Fruit fly (Drosophila melanogaster) whole organism, pupa: ENCODE measurements around the gene Sxl.

Source experiments
- CG10348 ChIP-seq: fragments of 200-800 bp; sonication (Bioruptor generic); IDR thresholded peaks from 2 replicates; pipeline ENCODE4 v1.3.6; 2022; ENCODE audit warnings: missing biosample characterization, missing genetic modification characterization
- CG12605 ChIP-seq: fragments of 200-800 bp; sonication (Bioruptor generic); IDR thresholded peaks from 2 replicates; pipeline ENCODE4 v1.3.6; 2022; ENCODE audit warnings: missing biosample characterization, missing genetic modification characterization
- CG13204 ChIP-seq: fragments of 200-800 bp; sonication (Bioruptor generic); optimal IDR thresholded peaks from 2 replicates; lab custom pipeline; 2018; ENCODE audit warnings: missing biosample characterization, mild to moderate bottlenecking, missing genetic modification characterization, moderate library complexity
- CG14655 ChIP-seq: fragments of 200-800 bp; sonication (Bioruptor generic); optimal IDR thresholded peaks from 3 replicates; lab custom pipeline; 2017; ENCODE audit warnings: mild to moderate bottlenecking, missing biosample characterization, missing genetic modification reagents, missing genetic modification characterization
- CG15710 ChIP-seq: fragments of 200-800 bp; sonication (Bioruptor generic); optimal IDR thresholded peaks from 2 replicates; lab custom pipeline; 2018; ENCODE audit warnings: missing biosample characterization, mild to moderate bottlenecking, missing genetic modification characterization, moderate library complexity
- CG17806 ChIP-seq: fragments of 200-800 bp; sonication (Bioruptor generic); optimal IDR thresholded peaks from 2 replicates; lab custom pipeline; 2018; ENCODE audit warnings: missing biosample characterization, mild to moderate bottlenecking, missing genetic modification characterization, moderate library complexity
- CG32121 ChIP-seq: fragments of 200-800 bp; sonication (Bioruptor generic); IDR thresholded peaks from 2 replicates; pipeline ENCODE4 v1.3.6; 2022; ENCODE audit warnings: missing biosample characterization, missing genetic modification characterization
- CG34367 ChIP-seq: fragments of 200-800 bp; sonication (Bioruptor generic); optimal IDR thresholded peaks from 2 replicates; lab custom pipeline; 2018; ENCODE audit warnings: missing biosample characterization, mild to moderate bottlenecking, missing genetic modification characterization
- CG4496 ChIP-seq: fragments of 200-800 bp; sonication (Bioruptor generic); IDR thresholded peaks from 3 replicates; pipeline ENCODE4 v1.3.6; 2022; ENCODE audit warnings: missing biosample characterization, missing genetic modification characterization
- CG8159 ChIP-seq: fragments of 200-800 bp; sonication (Bioruptor generic); optimal IDR thresholded peaks from 3 replicates; lab custom pipeline; 2018; ENCODE audit warnings: missing biosample characterization, mild to moderate bottlenecking, missing genetic modification characterization, moderate library complexity
- CG8301 ChIP-seq: fragments of 200-800 bp; sonication (Bioruptor generic); optimal IDR thresholded peaks from 2 replicates; lab custom pipeline; 2018; ENCODE audit warnings: missing biosample characterization, mild to moderate bottlenecking, missing genetic modification characterization
- CG9948 ChIP-seq: fragments of 200-800 bp; sonication (Bioruptor generic); optimal IDR thresholded peaks from 2 replicates; lab custom pipeline; 2018; ENCODE audit warnings: missing biosample characterization, mild to moderate bottlenecking, missing genetic modification characterization, moderate library complexity
- D1 ChIP-seq: fragments of 200-800 bp; sonication (Bioruptor generic); optimal IDR thresholded peaks from 2 replicates; lab custom pipeline; 2018; ENCODE audit warnings: missing biosample characterization, mild to moderate bottlenecking, missing genetic modification characterization, moderate library complexity
- EcR ChIP-seq: fragments of 200-800 bp; sonication (Bioruptor generic); optimal IDR thresholded peaks from 3 replicates; lab custom pipeline; 2019; ENCODE audit warnings: missing biosample characterization, missing genetic modification characterization, mild to moderate bottlenecking, moderate library complexity, missing genetic modification reagents
- Ets98B ChIP-seq: fragments of 200-800 bp; sonication (Bioruptor generic); IDR thresholded peaks from 2 replicates; pipeline ENCODE4 v1.3.6; 2022; ENCODE audit warnings: missing biosample characterization, missing genetic modification characterization
- Pif1A ChIP-seq: fragments of 200-800 bp; sonication (Bioruptor generic); optimal IDR thresholded peaks from 3 replicates; lab custom pipeline; 2016; ENCODE audit warnings: missing biosample characterization, missing genetic modification characterization
- Pif1B ChIP-seq: fragments of 200-800 bp; sonication (Bioruptor generic); optimal IDR thresholded peaks from 3 replicates; lab custom pipeline; 2016; ENCODE audit warnings: missing biosample characterization, missing genetic modification characterization
- Snoo ChIP-seq: fragments of 200-800 bp; sonication (Bioruptor generic); optimal IDR thresholded peaks from 3 replicates; lab custom pipeline; 2017; ENCODE audit warnings: missing biosample characterization, mild to moderate bottlenecking, missing genetic modification characterization, inconsistent platforms
- fd96Ca ChIP-seq: fragments of 200-800 bp; sonication (Bioruptor generic); IDR thresholded peaks from 3 replicates; pipeline ENCODE4 v1.3.6; 2022; ENCODE audit warnings: missing biosample characterization, missing genetic modification characterization
- gl ChIP-seq: fragments of 200-800 bp; sonication (Bioruptor generic); optimal IDR thresholded peaks from 2 replicates; lab custom pipeline; 2018; ENCODE audit warnings: missing biosample characterization, mild to moderate bottlenecking, missing genetic modification characterization
- rn ChIP-seq: fragments of 200-800 bp; sonication (Bioruptor generic); IDR thresholded peaks from 2 replicates; pipeline ENCODE4 v1.3.6; 2022; ENCODE audit warnings: missing biosample characterization, missing genetic modification characterization

Sxl gene

DNA sequence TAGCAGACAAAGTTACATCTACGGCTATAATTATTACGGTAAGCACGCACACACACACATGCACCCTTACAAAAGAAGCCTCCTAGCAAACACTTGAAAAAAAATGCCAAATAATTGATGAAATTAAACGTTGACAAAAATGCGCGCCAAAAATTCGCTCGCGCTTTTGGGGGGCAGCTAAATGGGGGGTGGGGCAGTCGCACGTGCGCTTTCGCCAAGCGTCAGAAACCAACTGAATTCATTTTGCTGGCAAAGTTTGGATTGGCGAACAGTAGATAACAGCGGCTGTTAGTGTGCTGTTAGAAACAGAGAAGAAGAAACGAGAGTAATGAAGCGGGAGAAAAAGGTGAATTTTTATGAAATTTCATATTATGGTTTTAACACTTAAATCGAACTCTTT is 32.0 kb downstream of the Sxl start, which contains the start of gene CG12541:
TSS of gene CG12541 (minus strand) at position 218 of the 400 bp plus-strand sequence.
- TF ChIP-seq gl (tag; lab: Kevin White, UChicago), result no peak
- no peak for TF ChIP-seq CG8159 (tag; lab: Kevin White, UChicago)
- no peak for TF ChIP-seq Pif1B (GFP tag; lab: Kevin White, UChicago)
- no peak for TF ChIP-seq Pif1A
- TF ChIP-seq CG4496, result no peak
- TF ChIP-seq CG10348 (GFP tag; lab: Robert Waterston, UW), result no peak
- no peak for TF ChIP-seq D1 (tag; lab: Kevin White, UChicago)
- no peak for TF ChIP-seq CG14655 (GFP tag; lab: Kevin White, UChicago)
- no peak for TF ChIP-seq CG8301

DNA sequence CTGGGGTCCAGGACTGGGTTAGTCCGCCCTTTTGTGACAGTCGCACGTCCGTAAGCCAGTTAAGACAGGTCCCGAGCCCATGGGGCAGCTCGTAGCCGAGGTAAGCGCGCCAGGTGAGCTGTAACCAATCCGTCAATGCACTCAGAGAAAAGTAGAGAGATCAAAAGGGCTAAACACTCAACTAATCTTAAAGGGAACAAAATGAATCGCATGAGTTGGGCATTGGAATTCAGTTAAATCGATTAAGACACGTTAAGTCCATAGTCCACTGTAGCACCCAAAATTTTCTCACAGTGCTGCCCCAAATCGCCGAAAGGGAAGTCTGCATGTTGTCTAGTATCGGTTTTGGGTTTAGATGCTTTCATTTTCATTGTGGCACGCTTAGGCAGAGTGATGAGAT is 34.3 kb downstream of the Sxl start:
- TF ChIP-seq Ets98B (GFP tag; lab: Robert Waterston, UW) (no peak), CG17806 (tag; lab: Kevin White, UChicago) (no peak), CG14655 (GFP tag; lab: Kevin White, UChicago) (no peak), CG10348 (GFP tag; lab: Robert Waterston, UW) (no peak), CG8301 (no peak), EcR (GFP tag; lab: Kevin White, UChicago) (no peak), rn (GFP tag; lab: Robert Waterston, UW) (no peak)
- TF ChIP-seq, all 21 proteins: peak for 0

DNA sequence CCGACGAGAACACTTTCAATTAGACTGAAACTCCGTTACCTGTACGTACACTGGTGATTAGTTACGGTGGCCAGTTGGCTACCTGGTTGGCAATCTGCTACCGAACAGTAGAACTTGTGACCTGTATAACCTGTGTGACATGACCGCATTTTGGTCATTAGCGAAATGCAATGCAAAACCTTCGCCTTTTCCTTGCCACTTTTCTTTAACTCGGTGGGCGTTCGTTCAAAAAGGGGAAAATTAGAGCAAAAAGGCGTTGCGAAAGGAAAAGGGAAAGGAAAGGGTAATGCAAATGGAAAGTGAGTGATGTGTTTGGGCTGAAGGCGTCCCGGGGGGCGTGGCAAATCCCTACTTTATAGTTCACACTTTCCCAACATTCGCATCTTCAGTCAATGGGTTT is 38.9 kb downstream of the Sxl start:
- TF ChIP-seq Pif1A (no peak), CG9948 (no peak), CG10348 (GFP tag; lab: Robert Waterston, UW) (no peak), CG14655 (GFP tag; lab: Kevin White, UChicago) (no peak), CG13204 (GFP tag; lab: Kevin White, UChicago) (no peak), fd96Ca (GFP tag; lab: Robert Waterston, UW) (no peak), Ets98B (GFP tag; lab: Robert Waterston, UW) (no peak), D1 (tag; lab: Kevin White, UChicago) (no peak), CG15710 (tag; lab: Kevin White, UChicago) (no peak), CG8301 (no peak), CG34367 (tag; lab: Kevin White, UChicago) (no peak)

DNA sequence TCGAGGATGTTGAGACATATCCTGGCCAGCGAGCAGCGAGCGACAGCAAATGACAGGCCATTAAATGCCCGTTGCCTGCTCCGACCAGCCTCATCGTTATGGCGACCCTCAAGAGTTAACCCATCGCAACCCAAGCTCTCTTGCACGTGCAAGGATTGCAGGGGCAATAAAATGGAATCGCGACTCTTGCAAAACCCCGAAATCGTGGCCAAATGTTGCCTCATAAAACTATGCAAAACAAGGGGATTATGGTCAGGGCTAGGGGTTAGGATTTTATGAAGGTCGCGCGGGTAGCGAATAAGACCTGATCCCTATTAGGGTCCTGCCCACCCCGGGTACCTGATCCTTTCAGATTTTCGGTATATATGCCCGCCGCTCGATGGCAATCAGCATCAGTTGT is 48.8 kb downstream of the Sxl start, which contains the start of gene nullo:
TSS of gene nullo (plus strand) at position 390 of the 400 bp plus-strand sequence.
- no peak for TF ChIP-seq Ets98B (GFP tag; lab: Robert Waterston, UW)
- TF ChIP-seq, all 21 proteins: peak for 0

DNA sequence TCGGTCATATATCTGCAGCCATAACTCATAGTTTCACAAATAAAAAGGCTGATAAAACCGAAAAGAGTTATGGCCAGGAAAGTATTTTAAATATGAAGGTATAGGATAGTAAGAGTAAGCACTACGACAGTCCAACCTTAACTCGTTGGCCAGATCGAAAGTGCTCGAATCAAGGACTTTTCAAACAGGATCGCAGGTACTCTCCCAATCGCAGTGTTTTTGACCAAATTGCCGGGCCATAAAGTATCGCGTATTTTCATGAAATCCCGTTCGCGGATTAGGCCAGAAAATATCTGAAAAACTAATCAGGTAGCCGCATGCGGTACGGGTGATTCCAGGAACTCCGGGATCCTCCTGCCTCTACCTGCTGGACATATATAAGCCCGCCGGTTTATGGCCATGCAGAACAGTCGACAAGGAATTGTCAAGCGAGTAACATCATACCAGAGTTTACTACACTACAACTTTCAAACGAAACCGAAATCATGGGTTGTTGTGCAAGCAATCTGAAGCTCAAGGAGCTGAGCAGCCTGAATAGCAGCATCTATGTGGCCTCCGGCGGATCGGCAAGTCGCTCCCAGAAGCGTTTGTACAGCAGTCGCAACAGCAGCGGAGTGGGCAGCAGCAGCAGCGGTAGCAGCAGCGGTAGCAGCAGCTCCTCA is 57.5 kb downstream of the Sxl start, which contains the start of gene CG14427:
TSS of gene CG14427 (plus strand) at position 399 of the 662 bp plus-strand sequence.
- TF ChIP-seq CG13204 (GFP tag; lab: Kevin White, UChicago) (no peak), CG4496 (no peak), CG10348 (GFP tag; lab: Robert Waterston, UW) (no peak), rn (GFP tag; lab: Robert Waterston, UW) (no peak), CG17806 (tag; lab: Kevin White, UChicago) (no peak), CG8159 (tag; lab: Kevin White, UChicago) (no peak), CG32121 (GFP tag; lab: Robert Waterston, UW) (no peak), CG9948 (no peak), CG12605 (no peak), fd96Ca (GFP tag; lab: Robert Waterston, UW) (no peak), Pif1B (GFP tag; lab: Kevin White, UChicago) (no peak), CG14655 (GFP tag; lab: Kevin White, UChicago) (no peak), CG8301 (no peak), Snoo (tag; lab: Kevin White, UChicago) (no peak), Pif1A (no peak), CG15710 (tag; lab: Kevin White, UChicago) (no peak)

DNA sequence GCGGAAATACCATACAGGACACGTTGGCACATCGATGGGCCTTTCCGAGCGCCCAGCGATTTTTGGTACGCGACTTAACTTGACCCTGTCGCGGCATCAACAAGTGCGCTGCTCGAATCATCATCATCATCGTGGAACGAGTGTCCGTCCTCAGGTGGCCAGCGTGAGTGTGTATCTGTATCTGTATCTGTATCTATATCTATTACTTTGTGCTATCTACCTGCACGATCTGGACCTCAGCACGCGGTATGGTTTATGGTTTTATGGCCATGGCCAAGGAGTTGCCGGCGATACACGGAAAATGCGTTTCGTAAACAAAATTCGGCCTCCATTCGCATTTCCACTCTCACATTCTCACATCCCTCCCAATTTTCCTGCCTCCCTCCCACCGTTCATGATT is 60.8 kb downstream of the Sxl start:
- TF ChIP-seq CG10348 (GFP tag; lab: Robert Waterston, UW) (no peak), CG15710 (tag; lab: Kevin White, UChicago) (no peak), CG34367 (tag; lab: Kevin White, UChicago) (no peak), CG9948 (no peak), CG4496 (no peak), CG32121 (GFP tag; lab: Robert Waterston, UW) (no peak), Pif1B (GFP tag; lab: Kevin White, UChicago) (no peak), D1 (tag; lab: Kevin White, UChicago) (no peak), Ets98B (GFP tag; lab: Robert Waterston, UW) (no peak), CG8159 (tag; lab: Kevin White, UChicago) (no peak), gl (tag; lab: Kevin White, UChicago) (no peak), Pif1A (no peak), CG14655 (GFP tag; lab: Kevin White, UChicago) (no peak), CG13204 (GFP tag; lab: Kevin White, UChicago) (no peak)

DNA sequence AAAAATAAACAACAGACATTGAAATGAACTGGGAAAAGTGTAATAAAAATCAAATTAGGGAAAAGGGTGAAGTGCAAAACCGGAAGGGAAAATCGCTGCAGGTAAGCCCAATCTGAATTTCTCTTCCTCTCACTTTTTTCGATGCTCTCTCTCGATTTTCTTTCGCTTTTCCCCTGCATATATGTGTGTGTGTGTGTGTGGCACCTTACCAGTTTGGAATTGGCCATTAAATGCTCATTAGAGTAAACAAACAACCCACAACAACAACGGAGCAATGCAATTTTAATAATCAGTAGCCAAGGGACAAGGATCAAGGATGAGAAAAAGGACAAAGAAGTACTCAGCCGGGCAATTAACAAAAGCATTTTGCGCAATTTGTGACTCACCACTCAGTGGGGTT is 63.0 kb downstream of the Sxl start:
- TF ChIP-seq CG10348 (GFP tag; lab: Robert Waterston, UW) (no peak), fd96Ca (GFP tag; lab: Robert Waterston, UW) (no peak), CG9948 (no peak), Ets98B (GFP tag; lab: Robert Waterston, UW) (no peak), CG15710 (tag; lab: Kevin White, UChicago) (no peak), CG34367 (tag; lab: Kevin White, UChicago) (no peak), Pif1B (GFP tag; lab: Kevin White, UChicago) (no peak), D1 (tag; lab: Kevin White, UChicago) (no peak), CG12605 (no peak), CG32121 (GFP tag; lab: Robert Waterston, UW) (no peak), CG4496 (no peak), gl (tag; lab: Kevin White, UChicago) (no peak), CG13204 (GFP tag; lab: Kevin White, UChicago) (no peak), Pif1A (no peak), Snoo (tag; lab: Kevin White, UChicago) (no peak), CG14655 (GFP tag; lab: Kevin White, UChicago) (no peak), CG17806 (tag; lab: Kevin White, UChicago) (no peak)
